Worm (Caenorhabditis elegans): ENCODE measurements around the gene Y116A8B.4.

ce11 chrIV:17179071-17179470 lies 44.5 kb upstream of the Y116A8B.4 start:
- no peak for TF ChIP-seq T22C8.4 (GFP tag; IDR thresholded peaks at IDR 0.05)
- TF ChIP-seq ztf-29 (GFP tag; IDR thresholded peaks at IDR 0.05), result no peak
- TF ChIP-seq cog-1 (tag; optimal IDR thresholded peaks at IDR 0.05), result no peak

Data from whole organism, midembryonic.